Fruit fly (Drosophila melanogaster): Measurements from ENCODE around the gene CG5708.

CG5708 gene

dm6 chr2L:10246785-10247190 is 20.2 kb upstream of the CG5708 start, which contains the start of gene chico (continued):
- TF ChIP-seq gsb-n (tag; optimal IDR thresholded peaks at IDR 0.05) (no peak), CG31388 (GFP tag; optimal IDR thresholded peaks at IDR 0.05) (no peak), kay (GFP tag; optimal IDR thresholded peaks at IDR 0.05) (no peak), CG12299 (tag; optimal IDR thresholded peaks at IDR 0.05) (no peak), pum (GFP tag; optimal IDR thresholded peaks at IDR 0.05) (no peak), CG8944 (GFP tag; optimal IDR thresholded peaks at IDR 0.05) (no peak), zfh2 (GFP tag; optimal IDR thresholded peaks at IDR 0.05) (no peak), Hmx (GFP tag; optimal IDR thresholded peaks at IDR 0.05) (no peak), CG16779 (GFP tag; IDR thresholded peaks at IDR 0.05) (no peak), CG2199 (GFP tag; IDR thresholded peaks at IDR 0.05) (no peak), gcm2 (GFP tag; optimal IDR thresholded peaks at IDR 0.05) (no peak), Ets97D (GFP tag; optimal IDR thresholded peaks at IDR 0.05) (peak; percentile 83), Dad (GFP tag; optimal IDR thresholded peaks at IDR 0.05) (no peak), odd (GFP tag; optimal IDR thresholded peaks at IDR 0.05) (no peak), CG15269 (tag; optimal IDR thresholded peaks at IDR 0.05) (no peak), maf-S (GFP tag; optimal IDR thresholded peaks at IDR 0.05) (no peak), CG8478 (optimal IDR thresholded peaks at IDR 0.05) (no peak), CG14860 (GFP tag; IDR thresholded peaks at IDR 0.05; ENCODE audit: partially characterized antibody) (peak; percentile 68), peb (GFP tag; IDR thresholded peaks at IDR 0.05) (no peak), CG1603 (tag; optimal IDR thresholded peaks at IDR 0.05) (peak; percentile 83), prd (optimal IDR thresholded peaks at IDR 0.05) (no peak), prd (GFP tag; IDR thresholded peaks at IDR 0.05) (no peak), scrt (GFP tag; optimal IDR thresholded peaks at IDR 0.05) (no peak), CG11398 (GFP tag; optimal IDR thresholded peaks at IDR 0.05) (no peak), CG17829 (tag; optimal IDR thresholded peaks at IDR 0.05) (peak; percentile 53), Ptx1 (GFP tag; IDR thresholded peaks at IDR 0.05) (no peak), CG5180 (GFP tag; optimal IDR thresholded peaks at IDR 0.05) (no peak), GATAe (GFP tag; conservative IDR thresholded peaks at IDR 0.05) (no peak), sc (optimal IDR thresholded peaks at IDR 0.05) (no peak), sc (GFP tag; optimal IDR thresholded peaks at IDR 0.05) (no peak), vvl (GFP tag; IDR thresholded peaks at IDR 0.05) (no peak), CG31441 (GFP tag; IDR thresholded peaks at IDR 0.05) (no peak), YL-1 (GFP tag; optimal IDR thresholded peaks at IDR 0.05) (peak; percentile 62), HHEX (GFP tag; optimal IDR thresholded peaks at IDR 0.05) (no peak), NC2α (GFP tag; optimal IDR thresholded peaks at IDR 0.05) (no peak), Lhr (GFP tag; optimal IDR thresholded peaks at IDR 0.05) (peak; percentile 64), chinmo (GFP tag; IDR thresholded peaks at IDR 0.05; ENCODE audit: partially characterized antibody) (peak; percentile 76; the same call in 2 of the 4 replicates), Doc3 (GFP tag; IDR thresholded peaks at IDR 0.05; ENCODE audit: partially characterized antibody) (peak; percentile 50; the same call in 1 of the 3 replicates), CG32532 (GFP tag; IDR thresholded peaks at IDR 0.05) (no peak), NfI (GFP tag; optimal IDR thresholded peaks at IDR 0.05) (no peak), Oli (tag; optimal IDR thresholded peaks at IDR 0.05) (no peak), Rx (GFP tag; IDR thresholded peaks at IDR 0.05) (no peak), CG10366 (GFP tag; IDR thresholded peaks at IDR 0.05) (no peak), NK7.1 (GFP tag; optimal IDR thresholded peaks at IDR 0.05) (no peak), seq (GFP tag; IDR thresholded peaks at IDR 0.05) (no peak), br (optimal IDR thresholded peaks at IDR 0.05) (no peak), Bdp1 (GFP tag; optimal IDR thresholded peaks at IDR 0.05) (no peak), wek (GFP tag; optimal IDR thresholded peaks at IDR 0.05) (peak; percentile 4), CG2712 (tag; optimal IDR thresholded peaks at IDR 0.05) (peak; percentile 33), schlank (tag; optimal IDR thresholded peaks at IDR 0.05) (no peak), CG3163 (GFP tag; optimal IDR thresholded peaks at IDR 0.05) (no peak), CG6689 (GFP tag; IDR thresholded peaks at IDR 0.05) (no peak), CG16863 (GFP tag; optimal IDR thresholded peaks at IDR 0.05) (no peak), slp2 (GFP tag; optimal IDR thresholded peaks at IDR 0.05) (no peak)

All from whole organism, embryonic.